Worm (Caenorhabditis elegans) whole organism, early embryonic: ENCODE data around the gene flp-21.

ENCODE experiments used
- B0310.2 ChIP-seq: sonication (generic microtip); optimal IDR thresholded peaks from 2 replicates; lab custom pipeline; 2016; ENCODE audit warnings: mild to moderate bottlenecking, missing genetic modification characterization, missing compliant biosample characterization
- F13C5.2 ChIP-seq: sonication (generic microtip); optimal IDR thresholded peaks from 2 replicates; lab custom pipeline; 2017; ENCODE audit warnings: mild to moderate bottlenecking, missing genetic modification characterization, inconsistent platforms, missing compliant biosample characterization
- aly-1 ChIP-seq: sonication (generic microtip); optimal IDR thresholded peaks from 2 replicates; lab custom pipeline; 2016; ENCODE audit warnings: missing genetic modification characterization, missing compliant biosample characterization
- ama-1 ChIP-seq: fragments of 150-350 bp; optimal IDR thresholded peaks from 2 replicates; lab custom pipeline; 2014
- ceh-13 ChIP-seq: fragments of 200-800 bp; sonication (Bioruptor generic); optimal IDR thresholded peaks from 2 replicates; lab custom pipeline; 2018; ENCODE audit warnings: mild to moderate bottlenecking, missing genetic modification characterization, missing compliant biosample characterization
- flt-1 ChIP-seq: fragments of 200-800 bp; sonication (Bioruptor generic); IDR thresholded peaks from 2 replicates; pipeline ENCODE4 v1.3.6; 2022; ENCODE audit warnings: missing genetic modification characterization, missing compliant biosample characterization
- hmbx-1 ChIP-seq: sonication (generic microtip); optimal IDR thresholded peaks from 2 replicates; lab custom pipeline; 2016; ENCODE audit warnings: mild to moderate bottlenecking, missing genetic modification characterization, missing compliant biosample characterization
- hmg-4 ChIP-seq: fragments of 200-800 bp; sonication (Bioruptor generic); optimal IDR thresholded peaks from 2 replicates; lab custom pipeline; 2018; ENCODE audit warnings: mild to moderate bottlenecking, missing genetic modification characterization, missing compliant biosample characterization
- hnd-1 ChIP-seq: sonication (generic microtip); optimal IDR thresholded peaks from 2 replicates; lab custom pipeline; 2016; ENCODE audit warnings: missing genetic modification characterization, missing compliant biosample characterization
- pes-1 ChIP-seq: fragments of 200-800 bp; sonication (Bioruptor generic); IDR thresholded peaks from 2 replicates; pipeline ENCODE4 v1.3.6; 2022; ENCODE audit warnings: missing genetic modification reagents, missing genetic modification characterization, missing compliant biosample characterization
- sea-1 ChIP-seq: fragments of 200-800 bp; sonication (Bioruptor generic); conservative IDR thresholded peaks from 2 replicates; pipeline ENCODE4 v1.3.6; 2022; ENCODE audit warnings: missing genetic modification characterization, missing compliant biosample characterization
- tbx-11 ChIP-seq: fragments of 200-800 bp; sonication (Bioruptor generic); IDR thresholded peaks from 2 replicates; pipeline ENCODE4 v1.3.6; 2022; ENCODE audit warnings: missing genetic modification characterization, missing compliant biosample characterization
- tbx-37 ChIP-seq: fragments of 200-800 bp; sonication (Bioruptor generic); conservative IDR thresholded peaks from 2 replicates; pipeline ENCODE4 v1.3.6; 2022; ENCODE audit warnings: missing genetic modification reagents, missing genetic modification characterization, missing compliant biosample characterization
- tra-4 ChIP-seq: sonication (generic microtip); optimal IDR thresholded peaks from 2 replicates; lab custom pipeline; 2017; ENCODE audit warnings: missing genetic modification characterization, missing compliant biosample characterization

ce11 chrV:7836911-7837310 is 43.7 kb downstream of the flp-21 start, which contains the start of gene txt-5:
- TF ChIP-seq hmg-4 (GFP tag; lab: Kevin White, UChicago): no peak
- TF ChIP-seq ama-1 (lab: Kevin White, UChicago): no peak
- TF ChIP-seq F13C5.2 (tag; lab: Kevin White, UChicago): no peak
- TF ChIP-seq tbx-11 (GFP tag; lab: Robert Waterston, UW): no peak
- no peak for TF ChIP-seq sea-1
- no peak for TF ChIP-seq tra-4 (tag; lab: Kevin White, UChicago)
- TF ChIP-seq flt-1 (GFP tag; lab: Robert Waterston, UW): no peak
- no peak for TF ChIP-seq aly-1 (tag; lab: Kevin White, UChicago)
- no peak for TF ChIP-seq ceh-13 (GFP tag; lab: Kevin White, UChicago)
- no peak for TF ChIP-seq hmbx-1 (tag; lab: Kevin White, UChicago)
- no peak for TF ChIP-seq pes-1 (GFP tag; lab: Robert Waterston, UW)
- TF ChIP-seq B0310.2 (tag; lab: Kevin White, UChicago): no peak
- no peak for TF ChIP-seq hnd-1 (tag; lab: Kevin White, UChicago)
- TF ChIP-seq tbx-37 (GFP tag; lab: Robert Waterston, UW): no peak
